Fruit fly (Drosophila melanogaster) whole organism, prepupa: ENCODE results near the gene NaPi-III.

ENCODE experiments used
- CG16779 ChIP-seq: fragments of 200-800 bp; sonication (Bioruptor generic); optimal IDR thresholded peaks from 3 replicates; lab custom pipeline; 2017; ENCODE audit warnings: missing biosample characterization, mild to moderate bottlenecking, missing genetic modification characterization
- CG6276 ChIP-seq: fragments of 200-800 bp; sonication (Bioruptor generic); optimal IDR thresholded peaks from 2 replicates; lab custom pipeline; 2017; ENCODE audit warnings: missing biosample characterization, mild to moderate bottlenecking, missing genetic modification characterization
- Hr4 ChIP-seq: fragments of 200-800 bp; sonication (Bioruptor generic); optimal IDR thresholded peaks from 3 replicates; lab custom pipeline; 2016; ENCODE audit warnings: missing biosample characterization, missing genetic modification characterization
- OdsH ChIP-seq: fragments of 200-800 bp; sonication (Bioruptor generic); optimal IDR thresholded peaks from 3 replicates; lab custom pipeline; 2016; ENCODE audit warnings: missing biosample characterization, missing genetic modification characterization

DNA sequence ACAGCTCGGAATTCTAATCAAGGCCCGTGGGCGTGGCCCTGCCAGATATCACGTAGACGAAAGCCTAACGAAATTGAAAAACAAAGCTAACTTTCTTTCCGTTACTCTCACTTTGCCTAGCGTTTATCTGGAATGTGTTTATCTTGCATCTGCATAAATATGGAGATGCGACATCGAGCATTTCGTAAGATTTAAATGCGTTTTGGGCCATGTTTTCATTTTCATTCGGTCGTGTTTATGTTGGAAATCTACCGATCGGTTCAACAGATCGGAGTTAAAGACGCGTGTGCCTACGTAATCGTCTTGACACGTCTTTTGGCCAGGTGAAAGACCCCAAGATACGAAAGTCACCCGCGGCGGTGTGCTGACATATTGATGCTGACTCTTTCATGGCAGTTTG is 24.5 kb downstream of the NaPi-III start:
- TF ChIP-seq CG16779 (tag; lab: Kevin White, UChicago) = no peak
- TF ChIP-seq Hr4 (GFP tag; lab: Kevin White, UChicago) = no peak
- TF ChIP-seq OdsH (GFP tag; lab: Kevin White, UChicago) = no peak
- no peak for TF ChIP-seq CG6276 (GFP tag; lab: Kevin White, UChicago)
